Fruit fly (Drosophila melanogaster) S2 (cell line): Measurements from ENCODE around the gene CG43273.

Source experiments
- CG8478 ChIP-seq: fragments of >200 bp; optimal IDR thresholded peaks from 2 replicates; lab custom pipeline; 2018
- CTCF ChIP-seq, 2 experiments: fragments of >200 bp; optimal IDR thresholded peaks; 2 replicates each; lab custom pipeline; 2018

DNA sequence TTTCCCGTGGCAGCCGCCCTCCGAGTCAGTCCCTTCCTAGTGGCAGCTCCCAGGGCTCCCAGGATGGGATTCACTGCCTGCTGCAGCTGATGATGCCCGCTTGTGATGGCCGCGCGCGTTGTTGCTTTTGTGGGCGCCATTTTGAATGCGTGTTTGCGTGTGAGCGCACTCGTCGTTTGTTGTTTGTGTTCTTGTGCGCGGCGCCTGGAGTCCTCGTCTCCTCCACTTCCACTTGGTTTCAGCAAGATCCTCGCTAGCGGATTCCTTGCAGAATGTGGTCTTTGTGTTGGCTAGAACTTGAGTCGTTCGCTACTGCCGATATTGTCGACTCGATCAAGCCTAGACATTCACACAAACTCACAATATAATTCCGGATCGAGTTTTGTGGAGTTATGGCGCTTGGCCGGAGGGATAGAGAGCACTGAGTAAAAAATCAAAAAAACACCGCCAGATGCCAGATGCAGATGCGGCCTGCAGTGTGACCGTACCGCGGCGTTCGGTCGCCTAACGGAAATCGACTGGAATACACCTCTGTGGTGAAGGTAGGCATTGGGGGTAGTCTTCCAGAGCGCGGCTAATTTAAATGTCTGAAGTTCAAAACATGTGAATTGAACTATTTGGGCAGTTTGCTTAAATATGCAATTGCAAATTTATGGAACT lies 40.4 kb downstream of the CG43273 start, which contains the start of gene CycB3:
- peak in 1 of 2 experiments; percentile 24 for TF ChIP-seq CTCF (optimal IDR thresholded peaks at IDR 0.05; lab: Kevin White, UChicago)
- no peak for TF ChIP-seq CG8478 (lab: Kevin White, UChicago)
